Worm (Caenorhabditis elegans): ENCODE measurements around the gene Y75B12B.1.

- TF ChIP-seq klf-2 (GFP tag; conservative IDR thresholded peaks at IDR 0.05) (no peak), ztf-23 (GFP tag; IDR thresholded peaks at IDR 0.05) (no peak), tab-1 (GFP tag; IDR thresholded peaks at IDR 0.05) (no peak), flt-1 (GFP tag; IDR thresholded peaks at IDR 0.05) (no peak), ref-1 (GFP tag; conservative IDR thresholded peaks at IDR 0.05) (no peak), ztf-29 (GFP tag; IDR thresholded peaks at IDR 0.05) (no peak), cog-1 (tag; optimal IDR thresholded peaks at IDR 0.05) (no peak), T22C8.4 (GFP tag; IDR thresholded peaks at IDR 0.05) (no peak)
These were observed 47.7 kb downstream of the Y75B12B.1 start, which contains the start of gene srw-13 for ce11 chrV:15232200-15232599.
